Fruit fly (Drosophila melanogaster) whole organism, pupa: ENCODE measurements around the gene RYa-R.

Source experiments
- CG10348 ChIP-seq: fragments of 200-800 bp; sonication (Bioruptor generic); IDR thresholded peaks from 2 replicates; pipeline ENCODE4 v1.3.6; 2022; ENCODE audit warnings: missing biosample characterization, missing genetic modification characterization
- CG12605 ChIP-seq: fragments of 200-800 bp; sonication (Bioruptor generic); IDR thresholded peaks from 2 replicates; pipeline ENCODE4 v1.3.6; 2022; ENCODE audit warnings: missing biosample characterization, missing genetic modification characterization
- CG13204 ChIP-seq: fragments of 200-800 bp; sonication (Bioruptor generic); optimal IDR thresholded peaks from 2 replicates; lab custom pipeline; 2018; ENCODE audit warnings: missing biosample characterization, mild to moderate bottlenecking, missing genetic modification characterization, moderate library complexity
- CG14655 ChIP-seq: fragments of 200-800 bp; sonication (Bioruptor generic); optimal IDR thresholded peaks from 3 replicates; lab custom pipeline; 2017; ENCODE audit warnings: mild to moderate bottlenecking, missing biosample characterization, missing genetic modification reagents, missing genetic modification characterization
- CG15710 ChIP-seq: fragments of 200-800 bp; sonication (Bioruptor generic); optimal IDR thresholded peaks from 2 replicates; lab custom pipeline; 2018; ENCODE audit warnings: missing biosample characterization, mild to moderate bottlenecking, missing genetic modification characterization, moderate library complexity
- CG17806 ChIP-seq: fragments of 200-800 bp; sonication (Bioruptor generic); optimal IDR thresholded peaks from 2 replicates; lab custom pipeline; 2018; ENCODE audit warnings: missing biosample characterization, mild to moderate bottlenecking, missing genetic modification characterization, moderate library complexity
- CG32121 ChIP-seq: fragments of 200-800 bp; sonication (Bioruptor generic); IDR thresholded peaks from 2 replicates; pipeline ENCODE4 v1.3.6; 2022; ENCODE audit warnings: missing biosample characterization, missing genetic modification characterization
- CG34367 ChIP-seq: fragments of 200-800 bp; sonication (Bioruptor generic); optimal IDR thresholded peaks from 2 replicates; lab custom pipeline; 2018; ENCODE audit warnings: missing biosample characterization, mild to moderate bottlenecking, missing genetic modification characterization
- CG4496 ChIP-seq: fragments of 200-800 bp; sonication (Bioruptor generic); IDR thresholded peaks from 3 replicates; pipeline ENCODE4 v1.3.6; 2022; ENCODE audit warnings: missing biosample characterization, missing genetic modification characterization
- CG8159 ChIP-seq: fragments of 200-800 bp; sonication (Bioruptor generic); optimal IDR thresholded peaks from 3 replicates; lab custom pipeline; 2018; ENCODE audit warnings: missing biosample characterization, mild to moderate bottlenecking, missing genetic modification characterization, moderate library complexity
- CG8301 ChIP-seq: fragments of 200-800 bp; sonication (Bioruptor generic); optimal IDR thresholded peaks from 2 replicates; lab custom pipeline; 2018; ENCODE audit warnings: missing biosample characterization, mild to moderate bottlenecking, missing genetic modification characterization
- CG9948 ChIP-seq: fragments of 200-800 bp; sonication (Bioruptor generic); optimal IDR thresholded peaks from 2 replicates; lab custom pipeline; 2018; ENCODE audit warnings: missing biosample characterization, mild to moderate bottlenecking, missing genetic modification characterization, moderate library complexity
- D1 ChIP-seq: fragments of 200-800 bp; sonication (Bioruptor generic); optimal IDR thresholded peaks from 2 replicates; lab custom pipeline; 2018; ENCODE audit warnings: missing biosample characterization, mild to moderate bottlenecking, missing genetic modification characterization, moderate library complexity
- EcR ChIP-seq: fragments of 200-800 bp; sonication (Bioruptor generic); optimal IDR thresholded peaks from 3 replicates; lab custom pipeline; 2019; ENCODE audit warnings: missing biosample characterization, missing genetic modification characterization, mild to moderate bottlenecking, moderate library complexity, missing genetic modification reagents
- Ets98B ChIP-seq: fragments of 200-800 bp; sonication (Bioruptor generic); IDR thresholded peaks from 2 replicates; pipeline ENCODE4 v1.3.6; 2022; ENCODE audit warnings: missing biosample characterization, missing genetic modification characterization
- Pif1A ChIP-seq: fragments of 200-800 bp; sonication (Bioruptor generic); optimal IDR thresholded peaks from 3 replicates; lab custom pipeline; 2016; ENCODE audit warnings: missing biosample characterization, missing genetic modification characterization
- Pif1B ChIP-seq: fragments of 200-800 bp; sonication (Bioruptor generic); optimal IDR thresholded peaks from 3 replicates; lab custom pipeline; 2016; ENCODE audit warnings: missing biosample characterization, missing genetic modification characterization
- Snoo ChIP-seq: fragments of 200-800 bp; sonication (Bioruptor generic); optimal IDR thresholded peaks from 3 replicates; lab custom pipeline; 2017; ENCODE audit warnings: missing biosample characterization, mild to moderate bottlenecking, missing genetic modification characterization, inconsistent platforms
- fd96Ca ChIP-seq: fragments of 200-800 bp; sonication (Bioruptor generic); IDR thresholded peaks from 3 replicates; pipeline ENCODE4 v1.3.6; 2022; ENCODE audit warnings: missing biosample characterization, missing genetic modification characterization
- gl ChIP-seq: fragments of 200-800 bp; sonication (Bioruptor generic); optimal IDR thresholded peaks from 2 replicates; lab custom pipeline; 2018; ENCODE audit warnings: missing biosample characterization, mild to moderate bottlenecking, missing genetic modification characterization
- rn ChIP-seq: fragments of 200-800 bp; sonication (Bioruptor generic); IDR thresholded peaks from 2 replicates; pipeline ENCODE4 v1.3.6; 2022; ENCODE audit warnings: missing biosample characterization, missing genetic modification characterization

Gene RYa-R

DNA sequence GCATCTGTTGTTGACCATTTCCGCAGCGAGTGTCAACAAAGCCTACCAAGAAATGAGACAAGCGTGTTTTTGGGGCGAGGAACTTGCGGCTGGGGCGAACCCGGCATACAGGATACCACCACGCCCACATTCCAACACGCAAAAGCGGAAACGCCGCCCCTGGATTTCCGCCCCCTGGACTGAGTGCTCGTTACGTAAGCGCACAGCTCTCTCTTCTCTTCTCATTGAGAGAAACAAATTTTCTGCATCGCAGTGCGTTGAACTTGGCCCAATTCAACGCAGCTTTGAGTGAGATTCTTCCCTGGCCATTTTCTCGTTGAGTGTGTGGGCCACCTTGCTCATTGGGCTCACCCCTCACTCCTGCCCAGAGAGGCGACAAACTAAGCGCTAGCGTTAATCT is 36.3 kb upstream of the RYa-R start:
- TF ChIP-seq D1 (tag; lab: Kevin White, UChicago) (no peak), CG34367 (no peak), EcR (GFP tag; lab: Kevin White, UChicago) (peak; percentile 68), rn (no peak), Ets98B (GFP tag; lab: Robert Waterston, UW) (no peak), CG4496 (GFP tag; lab: Robert Waterston, UW) (0 out of 3 replicates have a peak, but pooled peaks have one; percentile 24)

DNA sequence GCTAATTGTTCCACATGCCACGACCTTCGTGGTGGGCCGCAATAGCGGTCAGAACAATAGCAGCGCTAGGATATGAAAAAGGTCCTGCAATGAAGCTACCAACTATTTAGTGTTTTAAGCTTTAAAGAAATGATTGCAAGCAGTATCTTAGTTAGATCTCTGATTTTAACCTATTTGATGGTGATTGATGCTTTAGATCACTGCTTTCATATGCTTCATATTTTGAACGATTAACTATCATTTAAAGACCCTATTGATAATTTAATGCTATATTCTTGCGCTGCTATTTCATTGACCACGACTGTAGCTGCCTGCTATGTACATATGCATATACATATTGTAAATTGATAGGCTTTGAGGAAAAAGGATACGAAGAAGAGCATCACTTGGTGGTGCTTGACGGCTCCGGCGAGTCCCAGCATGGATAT is 33.0 kb upstream of the RYa-R start:
- peak; percentile 54 for TF ChIP-seq gl (tag; lab: Kevin White, UChicago)
- TF ChIP-seq CG9948 = peak; percentile 74
- 0 out of 2 replicates have a peak, but pooled peaks have one; percentile 6 for TF ChIP-seq rn
- no peak for TF ChIP-seq CG12605 (GFP tag; lab: Robert Waterston, UW)
- TF ChIP-seq CG17806 = peak; percentile 89
- no peak for TF ChIP-seq CG13204 (GFP tag; lab: Kevin White, UChicago)
- peak; percentile 73; the same call in 1 of the 3 replicates for TF ChIP-seq CG4496 (GFP tag; lab: Robert Waterston, UW)
- peak; percentile 80 for TF ChIP-seq Pif1A
- peak; percentile 57; the same call in 2 of the 3 replicates for TF ChIP-seq fd96Ca
- TF ChIP-seq EcR (GFP tag; lab: Kevin White, UChicago) = no peak
- peak; percentile 64 for TF ChIP-seq CG15710
- TF ChIP-seq Ets98B (GFP tag; lab: Robert Waterston, UW) = peak; percentile 41
- peak; percentile 62 for TF ChIP-seq CG32121 (GFP tag; lab: Robert Waterston, UW)
- TF ChIP-seq D1 (tag; lab: Kevin White, UChicago) = no peak
- peak; percentile 88 for TF ChIP-seq CG8159 (tag; lab: Kevin White, UChicago)
- peak; percentile 54 for TF ChIP-seq Pif1B (GFP tag; lab: Kevin White, UChicago)
- TF ChIP-seq CG8301 = peak; percentile 76
- TF ChIP-seq Snoo = peak; percentile 24
- TF ChIP-seq CG10348 (GFP tag; lab: Robert Waterston, UW) = no peak
- peak; percentile 64 for TF ChIP-seq CG14655
- TF ChIP-seq CG34367 = peak; percentile 62

DNA sequence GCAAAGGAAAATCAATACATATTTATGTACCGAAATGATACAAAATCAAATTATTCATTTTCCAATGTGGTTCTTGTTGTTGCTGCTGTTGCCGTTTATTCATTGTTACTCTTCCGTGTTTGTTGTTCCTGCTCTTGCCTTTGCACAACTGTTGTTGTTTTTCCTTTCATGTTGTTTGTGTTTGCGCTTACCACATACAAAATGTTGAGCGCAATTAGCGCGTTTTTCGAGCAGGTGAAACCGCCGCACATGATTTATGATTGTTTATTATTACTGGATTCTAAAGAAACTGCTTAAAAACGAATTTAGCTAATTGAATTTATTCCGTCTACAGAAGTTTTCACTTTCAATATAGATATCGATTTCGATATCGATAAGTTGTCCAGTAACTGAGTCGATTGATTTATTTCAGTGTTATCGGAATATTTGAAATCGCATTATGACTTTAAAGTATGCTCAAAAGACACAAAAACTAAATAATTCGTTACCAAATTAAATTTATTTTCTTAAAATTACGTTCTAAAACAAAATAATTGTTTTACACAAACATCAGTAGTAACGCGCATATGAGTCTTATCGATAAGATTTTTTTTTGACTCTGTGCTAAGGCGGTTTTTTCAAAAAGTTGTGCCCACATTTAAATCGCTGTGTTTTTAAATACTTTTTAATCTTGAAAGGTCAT is 32.2 kb upstream of the RYa-R start, which contains the start of gene Tsp97E:
TSS of gene Tsp97E (minus strand) at position 366 of the 682 bp plus-strand sequence.
- no peak for TF ChIP-seq Snoo
- peak; percentile 28 for TF ChIP-seq CG14655
- TF ChIP-seq CG8301 = peak; percentile 8
- TF ChIP-seq fd96Ca = no peak

DNA sequence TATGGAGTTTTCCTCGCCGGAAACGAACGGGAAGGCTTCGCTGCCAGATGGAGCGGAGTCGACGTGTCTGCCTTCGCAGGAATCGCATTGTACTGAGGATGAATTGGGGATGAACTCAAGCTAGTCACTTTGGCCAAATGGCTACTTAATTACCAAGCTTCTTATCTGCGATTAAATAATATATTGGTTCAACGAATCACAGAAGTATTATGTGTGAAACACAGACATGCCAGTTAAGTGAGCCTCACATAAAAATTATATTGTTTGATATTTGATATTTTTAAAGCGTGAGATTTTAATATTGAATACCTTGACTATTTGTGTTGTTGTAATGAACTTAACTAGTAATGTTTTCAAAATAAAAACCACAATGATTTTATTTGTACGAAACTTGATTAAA is 30.4 kb upstream of the RYa-R start, which contains the start of gene Gr97a:
TSS of gene Gr97a (minus strand) at position 101 of the 400 bp plus-strand sequence.
- TF ChIP-seq CG9948 (no peak), CG12605 (GFP tag; lab: Robert Waterston, UW) (no peak), Snoo (no peak), CG14655 (no peak), gl (tag; lab: Kevin White, UChicago) (no peak), EcR (GFP tag; lab: Kevin White, UChicago) (no peak), CG8159 (tag; lab: Kevin White, UChicago) (no peak), CG13204 (GFP tag; lab: Kevin White, UChicago) (no peak), Ets98B (GFP tag; lab: Robert Waterston, UW) (no peak), CG8301 (no peak), CG17806 (no peak), CG15710 (no peak), CG32121 (GFP tag; lab: Robert Waterston, UW) (no peak), rn (no peak), CG4496 (GFP tag; lab: Robert Waterston, UW) (no peak)

dm6 chr3R:26966794-26967323 is 29.9 kb upstream of the RYa-R start, which contains the start of gene CG5521:
Gene CG5521, plus strand, starts transcription at chr3R:26966930.
- TF ChIP-seq Ets98B (GFP tag; lab: Robert Waterston, UW) (no peak), CG15710 (no peak), Pif1A (no peak), CG32121 (GFP tag; lab: Robert Waterston, UW) (no peak), D1 (tag; lab: Kevin White, UChicago) (peak; percentile 25), CG34367 (no peak), CG17806 (no peak), CG4496 (GFP tag; lab: Robert Waterston, UW) (peak; percentile 45; the same call in 1 of the 3 replicates), CG13204 (GFP tag; lab: Kevin White, UChicago) (peak; percentile 53)

DNA sequence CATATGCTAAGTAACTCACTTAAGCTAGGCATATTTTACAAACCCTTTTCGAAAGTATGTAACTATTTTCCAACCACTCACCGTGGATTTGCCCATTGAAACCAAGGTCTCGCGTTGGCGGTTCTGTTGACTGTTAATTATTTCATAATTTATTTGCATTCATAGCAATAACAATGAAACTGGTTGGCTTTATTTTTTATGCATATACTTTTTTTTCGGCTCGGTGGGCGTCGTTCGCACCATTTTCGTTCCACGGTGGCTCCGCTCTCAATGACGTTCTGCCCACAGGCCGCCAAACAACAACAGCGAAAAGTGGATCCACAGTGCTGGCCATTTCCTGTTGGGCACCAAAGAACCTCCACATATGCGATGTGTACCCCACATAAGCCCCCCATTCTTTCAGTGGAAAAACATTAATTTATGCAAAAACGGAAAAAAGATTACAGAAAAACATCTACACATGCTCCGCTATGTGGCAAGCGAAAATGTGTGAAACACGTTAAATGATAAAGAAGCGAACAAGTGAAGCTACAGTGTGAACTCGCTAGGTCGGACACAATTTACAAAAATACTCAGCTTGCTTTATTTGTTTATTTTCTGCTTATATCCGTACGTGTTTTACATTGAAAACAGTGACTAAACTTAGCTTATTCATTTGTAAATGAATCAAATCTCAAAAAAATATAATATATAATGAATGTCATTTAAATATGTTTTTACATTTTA is 29.0 kb upstream of the RYa-R start:
- TF ChIP-seq rn (no peak; the same call in 1 of the 2 replicates), CG9948 (peak; percentile 5), CG32121 (GFP tag; lab: Robert Waterston, UW) (peak; percentile 75), Ets98B (GFP tag; lab: Robert Waterston, UW) (peak; percentile 67), Pif1B (GFP tag; lab: Kevin White, UChicago) (peak; percentile 3), CG8301 (peak; percentile 39), Snoo (peak; percentile 38), CG15710 (peak; percentile 9), CG12605 (GFP tag; lab: Robert Waterston, UW) (peak; percentile 1; the same call in 1 of the 2 replicates), CG34367 (peak; percentile 8), CG4496 (GFP tag; lab: Robert Waterston, UW) (peak; percentile 77), CG14655 (peak; percentile 46), gl (tag; lab: Kevin White, UChicago) (no peak), CG13204 (GFP tag; lab: Kevin White, UChicago) (no peak), fd96Ca (peak; percentile 71; the same call in 2 of the 3 replicates), CG8159 (tag; lab: Kevin White, UChicago) (peak; percentile 49)
